Worm (Caenorhabditis elegans) whole organism, young adult: ENCODE data around the gene C18E9.8.

Experiments
- B0019.2 ChIP-seq: fragments of 200-800 bp; sonication (Bioruptor generic); conservative IDR thresholded peaks from 2 replicates; pipeline ENCODE4 v1.3.6; 2022; ENCODE audit warnings: missing genetic modification reagents, missing genetic modification characterization, missing compliant biosample characterization
- B0035.1 ChIP-seq: sonication (generic microtip); optimal IDR thresholded peaks from 2 replicates; lab custom pipeline; 2016; ENCODE audit warnings: missing genetic modification characterization, mild to moderate bottlenecking, missing compliant biosample characterization, missing genotype, missing genetic modification reagents
- D2030.7 ChIP-seq: fragments of 200-800 bp; sonication (Bioruptor generic); IDR thresholded peaks from 2 replicates; pipeline ENCODE4 v1.3.6; 2022; ENCODE audit warnings: missing genetic modification reagents, missing genetic modification characterization, missing compliant biosample characterization
- F10E7.11 ChIP-seq: sonication (generic microtip); optimal IDR thresholded peaks from 2 replicates; lab custom pipeline; 2017; ENCODE audit warnings: mild to moderate bottlenecking, missing genetic modification characterization, moderate library complexity, missing compliant biosample characterization
- F49E8.2 ChIP-seq: sonication (generic microtip); optimal IDR thresholded peaks from 3 replicates; lab custom pipeline; 2017; ENCODE audit warnings: missing genetic modification characterization, mild to moderate bottlenecking, missing compliant biosample characterization, antibody characterized with exemption, moderate library complexity; ENCODE audit not compliant: insufficient read depth
- K12H6.12 ChIP-seq: fragments of 200-800 bp; sonication (Bioruptor generic); optimal IDR thresholded peaks from 2 replicates; lab custom pipeline; 2018; ENCODE audit warnings: mild to moderate bottlenecking, missing genetic modification characterization, missing compliant biosample characterization
- T07F8.4 ChIP-seq: sonication (generic microtip); optimal IDR thresholded peaks from 2 replicates; lab custom pipeline; 2016; ENCODE audit warnings: mild to moderate bottlenecking, missing genetic modification characterization, moderate library complexity, missing compliant biosample characterization
- Y53G8AR.9 ChIP-seq: fragments of 200-800 bp; sonication (Bioruptor generic); conservative IDR thresholded peaks from 2 replicates; pipeline ENCODE4 v1.3.6; 2022; ENCODE audit warnings: missing genetic modification reagents, missing genetic modification characterization, missing compliant biosample characterization
- Y67H2A.10 ChIP-seq: fragments of 200-800 bp; sonication (Bioruptor generic); conservative IDR thresholded peaks from 2 replicates; pipeline ENCODE4 v1.3.6; 2022; ENCODE audit warnings: missing genetic modification reagents, missing genetic modification characterization, missing compliant biosample characterization
- Y95B8A.8 ChIP-seq: fragments of 200-800 bp; sonication (Bioruptor generic); IDR thresholded peaks from 2 replicates; pipeline ENCODE4 v1.3.6; 2022; ENCODE audit warnings: missing genetic modification reagents, missing genetic modification characterization, missing compliant biosample characterization
- ZK185.1 ChIP-seq: sonication (generic microtip); optimal IDR thresholded peaks from 2 replicates; lab custom pipeline; 2016; ENCODE audit warnings: mild to moderate bottlenecking, missing genetic modification characterization, missing compliant biosample characterization; ENCODE audit not compliant: poor library complexity, severe bottlenecking
- atf-7 ChIP-seq: sonication (generic microtip); optimal IDR thresholded peaks from 2 replicates; lab custom pipeline; 2017; ENCODE audit warnings: mild to moderate bottlenecking, missing genetic modification characterization, missing compliant biosample characterization
- attf-3 ChIP-seq: fragments of 200-800 bp; sonication (Bioruptor generic); conservative IDR thresholded peaks from 2 replicates; pipeline ENCODE4 v1.3.6; 2022; ENCODE audit warnings: missing genetic modification reagents, missing genetic modification characterization, missing compliant biosample characterization
- ceh-100 ChIP-seq: fragments of 200-800 bp; sonication (Bioruptor generic); IDR thresholded peaks from 2 replicates; pipeline ENCODE4 v1.3.6; 2022; ENCODE audit warnings: missing genetic modification reagents, missing genetic modification characterization, missing compliant biosample characterization
- ceh-58 ChIP-seq: fragments of 200-800 bp; sonication (Bioruptor generic); IDR thresholded peaks from 2 replicates; pipeline ENCODE4 v1.3.6; 2022; ENCODE audit warnings: missing genetic modification characterization, missing compliant biosample characterization
- ceh-79 ChIP-seq: sonication (generic microtip); optimal IDR thresholded peaks from 2 replicates; lab custom pipeline; 2017; ENCODE audit warnings: mild to moderate bottlenecking, missing genetic modification characterization, missing compliant biosample characterization
- dox-1 ChIP-seq: fragments of 200-800 bp; sonication (Bioruptor generic); IDR thresholded peaks from 2 replicates; pipeline ENCODE4 v1.3.6; 2022; ENCODE audit warnings: missing genetic modification reagents, missing genetic modification characterization, missing compliant biosample characterization
- egl-18 ChIP-seq: fragments of 200-800 bp; sonication (Bioruptor generic); IDR thresholded peaks from 2 replicates; pipeline ENCODE4 v1.3.6; 2022; ENCODE audit warnings: missing genetic modification reagents, missing genetic modification characterization, missing compliant biosample characterization
- fkh-3 ChIP-seq: sonication (generic microtip); optimal IDR thresholded peaks from 2 replicates; lab custom pipeline; 2016; ENCODE audit warnings: mild to moderate bottlenecking, missing genetic modification characterization, missing compliant biosample characterization
- gei-17 ChIP-seq: fragments of 200-800 bp; sonication (Bioruptor generic); optimal IDR thresholded peaks from 2 replicates; lab custom pipeline; 2018; ENCODE audit warnings: mild to moderate bottlenecking, missing genetic modification characterization, missing compliant biosample characterization
- him-1 ChIP-seq: sonication (generic microtip); optimal IDR thresholded peaks from 2 replicates; lab custom pipeline; 2016; ENCODE audit warnings: missing genotype, missing genetic modification reagents, missing genetic modification characterization, missing compliant biosample characterization
- hmg-1.2 ChIP-seq: fragments of 200-800 bp; sonication (Bioruptor generic); IDR thresholded peaks from 2 replicates; pipeline ENCODE4 v1.3.6; 2022; ENCODE audit warnings: missing genetic modification reagents, missing genetic modification characterization, missing compliant biosample characterization
- lag-1 ChIP-seq: fragments of 200-800 bp; sonication (Bioruptor generic); IDR thresholded peaks from 2 replicates; pipeline ENCODE4 v1.3.6; 2022; ENCODE audit warnings: missing genetic modification reagents, missing genetic modification characterization, missing compliant biosample characterization
- let-526 ChIP-seq: fragments of 200-800 bp; sonication (Bioruptor generic); IDR thresholded peaks from 2 replicates; pipeline ENCODE4 v1.3.6; 2022; ENCODE audit warnings: missing genetic modification reagents, missing genetic modification characterization, missing compliant biosample characterization
- lin-26 ChIP-seq: fragments of 200-800 bp; sonication (Bioruptor generic); IDR thresholded peaks from 2 replicates; pipeline ENCODE4 v1.3.6; 2022; ENCODE audit warnings: missing genetic modification reagents, missing genetic modification characterization, missing compliant biosample characterization
- lin-40 ChIP-seq: sonication (generic microtip); optimal IDR thresholded peaks from 2 replicates; lab custom pipeline; 2016; ENCODE audit warnings: missing genetic modification characterization, mild to moderate bottlenecking, missing compliant biosample characterization, missing genotype, missing genetic modification reagents
- lin-54 ChIP-seq: fragments of 200-800 bp; sonication (Bioruptor generic); optimal IDR thresholded peaks from 2 replicates; lab custom pipeline; 2018; ENCODE audit warnings: mild to moderate bottlenecking, missing genetic modification characterization, missing compliant biosample characterization
- madf-6 ChIP-seq: fragments of 200-800 bp; sonication (Bioruptor generic); IDR thresholded peaks from 2 replicates; pipeline ENCODE4 v1.3.6; 2022; ENCODE audit warnings: missing genetic modification reagents, missing genetic modification characterization, missing compliant biosample characterization
- mcd-1 ChIP-seq: fragments of 200-800 bp; sonication (Bioruptor generic); IDR thresholded peaks from 2 replicates; pipeline ENCODE4 v1.3.6; 2022; ENCODE audit warnings: missing genetic modification reagents, missing genetic modification characterization, missing compliant biosample characterization
- nfya-1 ChIP-seq: sonication (generic microtip); optimal IDR thresholded peaks from 2 replicates; lab custom pipeline; 2017; ENCODE audit warnings: antibody characterized with exemption, missing compliant biosample characterization, missing genetic modification characterization, borderline replicate concordance; ENCODE audit not compliant: insufficient read depth
- nfya-2 ChIP-seq: fragments of 200-800 bp; sonication (Bioruptor generic); IDR thresholded peaks from 2 replicates; pipeline ENCODE4 v1.3.6; 2022; ENCODE audit warnings: missing genetic modification reagents, missing genetic modification characterization, missing compliant biosample characterization
- nfyb-1 ChIP-seq: fragments of 200-800 bp; sonication (Bioruptor generic); IDR thresholded peaks from 2 replicates; pipeline ENCODE4 v1.3.6; 2022; ENCODE audit warnings: missing genetic modification reagents, missing genetic modification characterization, missing compliant biosample characterization
- nhr-120 ChIP-seq: fragments of 200-800 bp; sonication (Bioruptor generic); IDR thresholded peaks from 2 replicates; pipeline ENCODE4 v1.3.6; 2022; ENCODE audit warnings: missing genetic modification characterization, missing compliant biosample characterization
- nhr-27 ChIP-seq: fragments of 200-800 bp; sonication (Bioruptor generic); optimal IDR thresholded peaks from 2 replicates; lab custom pipeline; 2018; ENCODE audit warnings: mild to moderate bottlenecking, missing genetic modification characterization, moderate library complexity, missing compliant biosample characterization
- pbrm-1 ChIP-seq: fragments of 200-800 bp; sonication (Bioruptor generic); IDR thresholded peaks from 2 replicates; pipeline ENCODE4 v1.3.6; 2022; ENCODE audit warnings: missing genetic modification reagents, missing genetic modification characterization, missing compliant biosample characterization
- pha-4 ChIP-seq: fragments of 150-350 bp; sonication (generic microtip); optimal IDR thresholded peaks from 2 replicates; lab custom pipeline; 2014; ENCODE audit warnings: missing biosample characterization, missing genetic modification reagents, missing genetic modification characterization
- rcor-1 ChIP-seq: fragments of 200-800 bp; sonication (Bioruptor generic); IDR thresholded peaks from 2 replicates; pipeline ENCODE4 v1.3.6; 2022; ENCODE audit warnings: missing genetic modification reagents, missing genetic modification characterization, missing compliant biosample characterization
- rec-8 ChIP-seq, 2 experiments: sonication (generic microtip); optimal IDR thresholded peaks; 2 replicates each; lab custom pipeline; 2016; ENCODE audit warnings: mild to moderate bottlenecking in 2 of 2, missing genetic modification characterization in 2 of 2, missing genetic modification reagents in 2 of 2, missing genotype in 2 of 2, missing biosample characterization in 1 of 2, missing compliant biosample characterization in 1 of 2, moderate library complexity in 1 of 2
- repo-1 ChIP-seq: sonication (generic microtip); optimal IDR thresholded peaks from 2 replicates; lab custom pipeline; 2017; ENCODE audit warnings: mild to moderate bottlenecking, missing genetic modification characterization, missing compliant biosample characterization
- sdz-38 ChIP-seq: sonication (generic microtip); optimal IDR thresholded peaks from 2 replicates; lab custom pipeline; 2016; ENCODE audit warnings: missing genotype, missing genetic modification characterization, missing compliant biosample characterization
- snpc-1.1 ChIP-seq: sonication (generic microtip); optimal IDR thresholded peaks from 2 replicates; lab custom pipeline; 2017; ENCODE audit warnings: missing genetic modification characterization, mild to moderate bottlenecking, missing compliant biosample characterization, antibody characterized with exemption, moderate library complexity, missing genotype, missing genetic modification reagents; ENCODE audit not compliant: insufficient read depth
- snpc-4 ChIP-seq, 5 experiments: fragments of 150-350 bp in 1 of 5; sonication (generic microtip) in 4 of 5; optimal IDR thresholded peaks; 2 replicates each; lab custom pipeline; 2014 to 2018; ENCODE audit warnings: missing genetic modification characterization in 5 of 5, missing biosample characterization in 3 of 5, antibody characterized with exemption in 2 of 5, mild to moderate bottlenecking in 2 of 5, missing compliant biosample characterization in 2 of 5, missing genotype in 2 of 5, moderate library complexity in 2 of 5, missing genetic modification reagents in 1 of 5
- unc-62 ChIP-seq: fragments of 150-350 bp; optimal IDR thresholded peaks from 2 replicates; lab custom pipeline; 2014; ENCODE audit warnings: missing biosample characterization, missing genetic modification reagents, missing genetic modification characterization
- ztf-18 ChIP-seq: sonication (generic microtip); optimal IDR thresholded peaks from 2 replicates; lab custom pipeline; 2016; ENCODE audit warnings: missing genotype, mild to moderate bottlenecking, missing genetic modification characterization, missing compliant biosample characterization
- ztf-25 ChIP-seq: fragments of 200-800 bp; sonication (Bioruptor generic); IDR thresholded peaks from 2 replicates; pipeline ENCODE4 v1.3.6; 2022; ENCODE audit warnings: missing genetic modification reagents, missing genetic modification characterization, missing compliant biosample characterization

The C18E9.8 gene

ce11 chrII:8969251-8970183 lies 18.3 kb downstream of the C18E9.8 start, which contains the start of the genes szy-20 and C18E9.5:
TSS of gene szy-20 (minus strand) at chrII:8969333.
TSS of gene C18E9.5 (plus strand) at chrII:8969980.
- TF ChIP-seq ZK185.1 (tag; lab: Kevin White, UChicago) = peak; percentile 44
- TF ChIP-seq lag-1 = no peak
- peak; percentile 46 for TF ChIP-seq him-1 (tag; lab: Kevin White, UChicago)
- TF ChIP-seq ceh-58 (GFP tag; lab: Robert Waterston, UW) = no peak
- TF ChIP-seq hmg-1.2 (GFP tag; lab: Robert Waterston, UW) = peak; percentile 47
- TF ChIP-seq Y67H2A.10 = no peak
- TF ChIP-seq lin-40 = peak; percentile 71
- TF ChIP-seq gei-17 (GFP tag; lab: Kevin White, UChicago) = no peak
- no peak for TF ChIP-seq Y53G8AR.9 (GFP tag; lab: Robert Waterston, UW)
- peak; percentile 73 for TF ChIP-seq D2030.7
- peak; percentile 94 for TF ChIP-seq madf-6
- 0 out of 2 replicates have a peak, but pooled peaks have one; percentile 49 for TF ChIP-seq nfyb-1 (GFP tag; lab: Robert Waterston, UW)
- no peak for TF ChIP-seq let-526
- no peak for TF ChIP-seq unc-62
- TF ChIP-seq snpc-4 (GFP tag; optimal IDR thresholded peaks at IDR 0.05; lab: Kevin White, UChicago) = no peak
- peak in 1 of 4 experiments; percentile 35 for TF ChIP-seq snpc-4 (tag; optimal IDR thresholded peaks at IDR 0.05; lab: Kevin White, UChicago)
- TF ChIP-seq ceh-79 (tag; lab: Kevin White, UChicago) = no peak
- TF ChIP-seq rcor-1 (GFP tag; lab: Robert Waterston, UW) = no peak
- no peak for TF ChIP-seq nfya-1 (tag; lab: Kevin White, UChicago)
- TF ChIP-seq nfya-2 = no peak
- TF ChIP-seq lin-54 = peak; percentile 93
- TF ChIP-seq ceh-100 = peak; percentile 51
- TF ChIP-seq B0019.2 (GFP tag; lab: Robert Waterston, UW) = no peak
- no peak for TF ChIP-seq T07F8.4
- TF ChIP-seq attf-3 = peak; percentile 75
- TF ChIP-seq F49E8.2 (tag; lab: Kevin White, UChicago) = peak; percentile 79
- no peak for TF ChIP-seq B0035.1
- peak; percentile 71 for TF ChIP-seq dox-1
- TF ChIP-seq ztf-18 = peak; percentile 93
- peak; percentile 26 for TF ChIP-seq snpc-1.1 (tag; lab: Kevin White, UChicago)
- peak; percentile 47 for TF ChIP-seq K12H6.12 (tag; lab: Kevin White, UChicago)
- no peak for TF ChIP-seq ztf-25 (GFP tag; lab: Robert Waterston, UW)
- TF ChIP-seq egl-18 (GFP tag; lab: Robert Waterston, UW) = no peak
- TF ChIP-seq atf-7 (tag; lab: Kevin White, UChicago) = no peak
- TF ChIP-seq rec-8 (tag; optimal IDR thresholded peaks at IDR 0.05; lab: Kevin White, UChicago) = no peak
- no peak for TF ChIP-seq pha-4 (tag; lab: Kevin White, UChicago)
- no peak for TF ChIP-seq sdz-38 (tag; lab: Kevin White, UChicago)
- TF ChIP-seq pbrm-1 (GFP tag; lab: Robert Waterston, UW) = 0 out of 2 replicates have a peak, but pooled peaks have one; percentile 53
- 0 out of 2 replicates have a peak, but pooled peaks have one; percentile 33 for TF ChIP-seq Y95B8A.8 (GFP tag; lab: Robert Waterston, UW)
- no peak for TF ChIP-seq lin-26 (GFP tag; lab: Robert Waterston, UW)
- no peak for TF ChIP-seq nhr-27
- TF ChIP-seq fkh-3 (tag; lab: Kevin White, UChicago) = no peak
- TF ChIP-seq repo-1 (tag; lab: Kevin White, UChicago) = peak; percentile 23
- TF ChIP-seq nhr-120 = no peak
- peak; percentile 81 for TF ChIP-seq mcd-1
- no peak for TF ChIP-seq F10E7.11
